Worm (Caenorhabditis elegans): ENCODE measurements around the gene pqn-65.

The pqn-65 gene

DNA sequence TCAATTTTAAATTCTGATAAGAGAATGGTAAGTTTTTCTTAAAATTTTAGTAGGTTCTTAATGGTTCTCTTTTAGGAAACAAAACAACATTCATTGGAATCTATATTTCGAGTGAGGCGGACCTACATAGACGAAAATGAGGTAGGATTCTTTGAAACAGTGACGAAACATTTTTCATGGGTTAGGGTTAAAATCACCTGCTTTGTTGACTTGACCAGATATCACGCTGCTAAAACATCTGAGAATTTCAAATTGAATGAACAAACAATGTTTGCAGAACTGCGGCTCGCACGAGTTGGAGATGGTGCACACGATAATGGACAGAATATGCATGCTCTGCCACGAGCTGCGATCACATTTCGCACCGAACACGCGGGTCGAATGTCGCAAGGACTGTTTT, 57.1 kb downstream of the pqn-65 start (continued):
- no peak for TF ChIP-seq B0336.3 (GFP tag; IDR thresholded peaks at IDR 0.05)

DNA sequence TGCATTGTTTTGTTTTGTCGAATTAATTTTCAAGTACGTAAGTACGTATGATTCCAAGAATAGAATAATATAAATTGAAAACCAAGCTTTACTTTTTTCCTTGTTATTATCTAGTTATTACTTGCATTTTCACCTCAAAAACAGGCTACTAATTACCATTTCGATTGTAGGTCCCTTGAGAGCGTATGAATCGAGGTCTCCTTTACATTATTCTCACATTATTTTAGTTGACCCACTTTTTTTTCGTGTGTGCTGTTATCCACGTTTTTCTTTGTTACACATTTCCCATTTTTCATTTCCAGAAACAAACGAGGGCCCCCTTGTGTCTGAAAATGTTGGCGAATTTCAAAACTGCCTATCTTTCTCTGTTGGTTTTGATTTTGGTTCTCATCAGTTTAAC, 57.6 kb downstream of the pqn-65 start, which contains the start of gene C05E11.6:
Gene C05E11.6, plus strand, starts transcription at position 301 of the 400 bp plus-strand sequence.
- TF ChIP-seq Y53F4B.3 (GFP tag; IDR thresholded peaks at IDR 0.05) (no peak), atf-7 (tag; optimal IDR thresholded peaks at IDR 0.05) (no peak), gei-17 (GFP tag; optimal IDR thresholded peaks at IDR 0.05) (no peak), cebp-2 (GFP tag; IDR thresholded peaks at IDR 0.05) (no peak), B0035.1 (tag; optimal IDR thresholded peaks at IDR 0.05) (no peak)
